Worm (Caenorhabditis elegans) whole organism, late embryonic: ENCODE results near the gene M163.11.

ENCODE experiments used
- C08G9.2 ChIP-seq: sonication (generic microtip); optimal IDR thresholded peaks from 2 replicates; lab custom pipeline; 2016; ENCODE audit warnings: mild to moderate bottlenecking, missing genetic modification characterization, moderate library complexity, missing compliant biosample characterization
- ceh-19 ChIP-seq: fragments of 200-800 bp; sonication (Bioruptor generic); optimal IDR thresholded peaks from 2 replicates; lab custom pipeline; 2018; ENCODE audit warnings: mild to moderate bottlenecking, missing genetic modification characterization, missing compliant biosample characterization
- ceh-2 ChIP-seq: sonication (generic microtip); optimal IDR thresholded peaks from 2 replicates; lab custom pipeline; 2016; ENCODE audit warnings: missing genotype, missing genetic modification characterization, missing compliant biosample characterization
- ceh-22 ChIP-seq: sonication (generic microtip); optimal IDR thresholded peaks from 2 replicates; lab custom pipeline; 2017; ENCODE audit warnings: missing biosample characterization, missing genetic modification characterization
- ceh-24 ChIP-seq: sonication (generic microtip); optimal IDR thresholded peaks from 2 replicates; lab custom pipeline; 2016; ENCODE audit warnings: mild to moderate bottlenecking, missing genetic modification characterization, missing compliant biosample characterization
- ceh-31 ChIP-seq: sonication (generic microtip); optimal IDR thresholded peaks from 2 replicates; lab custom pipeline; 2016; ENCODE audit warnings: missing genetic modification characterization, missing compliant biosample characterization
- ceh-45 ChIP-seq: fragments of 200-800 bp; sonication (Bioruptor generic); IDR thresholded peaks from 2 replicates; pipeline ENCODE4 v1.3.6; 2022; ENCODE audit warnings: missing genetic modification reagents, missing genetic modification characterization, missing compliant biosample characterization
- ceh-48 ChIP-seq: sonication (generic microtip); optimal IDR thresholded peaks from 2 replicates; lab custom pipeline; 2016; ENCODE audit warnings: missing genetic modification characterization, inconsistent platforms, missing compliant biosample characterization
- ceh-6 ChIP-seq: fragments of 200-800 bp; sonication (Bioruptor generic); optimal IDR thresholded peaks from 2 replicates; lab custom pipeline; 2018; ENCODE audit warnings: mild to moderate bottlenecking, missing genetic modification characterization, missing compliant biosample characterization
- ceh-9 ChIP-seq: sonication (generic microtip); optimal IDR thresholded peaks from 2 replicates; lab custom pipeline; 2016; ENCODE audit warnings: mild to moderate bottlenecking, missing genetic modification characterization, inconsistent platforms, missing compliant biosample characterization
- che-1 ChIP-seq: sonication (generic microtip); optimal IDR thresholded peaks from 2 replicates; lab custom pipeline; 2016; ENCODE audit warnings: mild to moderate bottlenecking, missing genetic modification characterization, missing compliant biosample characterization
- dmd-4 ChIP-seq: sonication (generic microtip); optimal IDR thresholded peaks from 2 replicates; lab custom pipeline; 2016; ENCODE audit warnings: borderline replicate concordance, missing genetic modification characterization, missing compliant biosample characterization
- dve-1 ChIP-seq: sonication (generic microtip); optimal IDR thresholded peaks from 2 replicates; lab custom pipeline; 2017; ENCODE audit warnings: antibody characterized with exemption, mild to moderate bottlenecking, missing genetic modification characterization, missing compliant biosample characterization
- elt-2 ChIP-seq: sonication (generic microtip); optimal IDR thresholded peaks from 2 replicates; lab custom pipeline; 2016; ENCODE audit warnings: missing genetic modification reagents, missing genetic modification characterization, missing compliant biosample characterization
- elt-4 ChIP-seq: sonication (generic microtip); optimal IDR thresholded peaks from 2 replicates; lab custom pipeline; 2016; ENCODE audit warnings: missing genetic modification characterization, missing compliant biosample characterization
- ets-4 ChIP-seq: sonication (generic microtip); optimal IDR thresholded peaks from 2 replicates; lab custom pipeline; 2016; ENCODE audit warnings: missing genetic modification characterization, missing compliant biosample characterization
- fax-1 ChIP-seq: sonication (generic microtip); optimal IDR thresholded peaks from 2 replicates; lab custom pipeline; 2016; ENCODE audit warnings: missing genotype, missing genetic modification characterization, missing compliant biosample characterization
- fkh-10 ChIP-seq: fragments of 150-350 bp; optimal IDR thresholded peaks from 2 replicates; lab custom pipeline; 2014; ENCODE audit warnings: missing biosample characterization, missing genetic modification reagents, missing genetic modification characterization
- fkh-6 ChIP-seq: sonication (generic microtip); optimal IDR thresholded peaks from 2 replicates; lab custom pipeline; 2016; ENCODE audit warnings: missing genetic modification characterization, missing compliant biosample characterization
- gmeb-2 ChIP-seq: sonication (generic microtip); optimal IDR thresholded peaks from 2 replicates; lab custom pipeline; 2016; ENCODE audit warnings: missing genetic modification characterization, inconsistent platforms, missing compliant biosample characterization
- hlh-13 ChIP-seq: fragments of 200-800 bp; sonication (Bioruptor generic); optimal IDR thresholded peaks from 2 replicates; lab custom pipeline; 2018; ENCODE audit warnings: mild to moderate bottlenecking, missing genetic modification characterization, missing compliant biosample characterization
- hlh-30 ChIP-seq: sonication (generic microtip); optimal IDR thresholded peaks from 2 replicates; lab custom pipeline; 2017; ENCODE audit warnings: antibody characterized with exemption, missing genetic modification characterization, missing compliant biosample characterization; ENCODE audit not compliant: insufficient read depth
- mec-3 ChIP-seq: sonication (generic microtip); optimal IDR thresholded peaks from 2 replicates; lab custom pipeline; 2016; ENCODE audit warnings: borderline replicate concordance, missing genetic modification characterization, missing compliant biosample characterization
- nfya-1 ChIP-seq: sonication (generic microtip); optimal IDR thresholded peaks from 2 replicates; lab custom pipeline; 2017; ENCODE audit warnings: missing genetic modification characterization, mild to moderate bottlenecking, missing compliant biosample characterization, antibody characterized with exemption, moderate library complexity
- nhr-11 ChIP-seq: fragments of 150-350 bp; optimal IDR thresholded peaks from 2 replicates; lab custom pipeline; 2014; ENCODE audit warnings: missing biosample characterization, missing genetic modification characterization
- nhr-232 ChIP-seq: sonication (generic microtip); optimal IDR thresholded peaks from 2 replicates; lab custom pipeline; 2016; ENCODE audit warnings: missing genetic modification characterization, missing compliant biosample characterization
- npax-4 ChIP-seq: sonication (generic microtip); optimal IDR thresholded peaks from 2 replicates; lab custom pipeline; 2016; ENCODE audit warnings: missing genetic modification characterization, missing compliant biosample characterization
- odd-2 ChIP-seq: sonication (generic microtip); optimal IDR thresholded peaks from 2 replicates; lab custom pipeline; 2017; ENCODE audit warnings: antibody characterized with exemption, mild to moderate bottlenecking, missing genetic modification characterization, missing compliant biosample characterization
- pag-3 ChIP-seq: sonication (generic microtip); optimal IDR thresholded peaks from 2 replicates; lab custom pipeline; 2016; ENCODE audit warnings: missing compliant biosample characterization, missing genetic modification characterization, borderline replicate concordance
- pat-9 ChIP-seq: fragments of 200-800 bp; sonication (Bioruptor generic); optimal IDR thresholded peaks from 2 replicates; lab custom pipeline; 2018; ENCODE audit warnings: mild to moderate bottlenecking, missing genetic modification characterization, moderate library complexity, missing compliant biosample characterization
- pax-1 ChIP-seq: fragments of 150-350 bp; optimal IDR thresholded peaks from 2 replicates; lab custom pipeline; 2014; ENCODE audit warnings: missing biosample characterization, missing genetic modification characterization
- ref-2 ChIP-seq: sonication (generic microtip); optimal IDR thresholded peaks from 2 replicates; lab custom pipeline; 2016; ENCODE audit warnings: missing genetic modification characterization, missing compliant biosample characterization
- rnt-1 ChIP-seq: sonication (generic microtip); optimal IDR thresholded peaks from 2 replicates; lab custom pipeline; 2016; ENCODE audit warnings: missing genetic modification characterization, missing compliant biosample characterization
- sdc-2 ChIP-seq: sonication (generic microtip); optimal IDR thresholded peaks from 2 replicates; lab custom pipeline; 2016; ENCODE audit warnings: missing genotype, missing genetic modification characterization, missing compliant biosample characterization
- sox-2 ChIP-seq: fragments of 200-800 bp; sonication (Bioruptor generic); IDR thresholded peaks from 2 replicates; pipeline ENCODE4 v1.3.6; 2022; ENCODE audit warnings: missing genetic modification reagents, missing genetic modification characterization, missing compliant biosample characterization
- sox-4 ChIP-seq: sonication (generic microtip); optimal IDR thresholded peaks from 2 replicates; lab custom pipeline; 2017; ENCODE audit warnings: mild to moderate bottlenecking, missing genetic modification characterization, inconsistent platforms, missing compliant biosample characterization
- syd-9 ChIP-seq: sonication (generic microtip); optimal IDR thresholded peaks from 2 replicates; lab custom pipeline; 2016; ENCODE audit warnings: mild to moderate bottlenecking, missing genetic modification characterization, moderate library complexity, missing compliant biosample characterization
- tbx-2 ChIP-seq: sonication (generic microtip); optimal IDR thresholded peaks from 2 replicates; lab custom pipeline; 2016; ENCODE audit warnings: missing genetic modification characterization, missing compliant biosample characterization
- ttx-3 ChIP-seq: sonication (generic microtip); optimal IDR thresholded peaks from 2 replicates; lab custom pipeline; 2016; ENCODE audit warnings: missing genetic modification reagents, missing genetic modification characterization, missing compliant biosample characterization
- unc-42 ChIP-seq: sonication (generic microtip); optimal IDR thresholded peaks from 2 replicates; lab custom pipeline; 2016; ENCODE audit warnings: missing genotype, missing genetic modification characterization, missing compliant biosample characterization
- unc-55 ChIP-seq: sonication (generic microtip); optimal IDR thresholded peaks from 2 replicates; lab custom pipeline; 2017; ENCODE audit warnings: missing biosample characterization, missing genetic modification reagents, missing genetic modification characterization
- unc-86 ChIP-seq: sonication (generic microtip); optimal IDR thresholded peaks from 2 replicates; lab custom pipeline; 2016; ENCODE audit warnings: missing genetic modification characterization, missing compliant biosample characterization
- zip-5 ChIP-seq: sonication (generic microtip); optimal IDR thresholded peaks from 2 replicates; lab custom pipeline; 2016; ENCODE audit warnings: missing genetic modification characterization, missing compliant biosample characterization
- ztf-16 ChIP-seq: sonication (generic microtip); optimal IDR thresholded peaks from 2 replicates; lab custom pipeline; 2017; ENCODE audit warnings: missing genetic modification characterization, missing compliant biosample characterization

The M163.11 gene

ce11 chrX:14486503-14486902 is 7.3 kb downstream of the M163.11 start:
- TF ChIP-seq tbx-2 (tag; lab: Kevin White, UChicago) (peak; percentile 94), ztf-16 (tag; lab: Kevin White, UChicago) (peak; percentile 11), syd-9 (tag; lab: Kevin White, UChicago) (no peak), ceh-31 (tag; lab: Kevin White, UChicago) (peak; percentile 76), ceh-22 (tag; lab: Kevin White, UChicago) (no peak), sdc-2 (tag; lab: Kevin White, UChicago) (peak; percentile 61), sox-2 (0 out of 2 replicates have a peak, but pooled peaks have one; percentile 7), ref-2 (peak; percentile 84), nfya-1 (tag; lab: Kevin White, UChicago) (peak; percentile 28), elt-2 (tag; lab: Kevin White, UChicago) (peak; percentile 7), pag-3 (tag; lab: Kevin White, UChicago) (no peak)

- no peak for TF ChIP-seq sdc-2 (tag; lab: Kevin White, UChicago)
- TF ChIP-seq ztf-16 (tag; lab: Kevin White, UChicago) = no peak
- peak; percentile 49 for TF ChIP-seq unc-42 (tag; lab: Kevin White, UChicago)
- no peak for TF ChIP-seq fkh-10 (GFP tag; lab: Kevin White, UChicago)
- TF ChIP-seq hlh-13 (GFP tag; lab: Kevin White, UChicago) = no peak
- TF ChIP-seq zip-5 = no peak
- no peak for TF ChIP-seq ceh-45
These were observed 8.2 kb downstream of the M163.11 start for ce11 chrX:14487333-14487732.

- no peak for TF ChIP-seq che-1 (tag; lab: Kevin White, UChicago)
- TF ChIP-seq odd-2 (tag; lab: Kevin White, UChicago) = no peak
- no peak for TF ChIP-seq rnt-1
- no peak for TF ChIP-seq ets-4 (tag; lab: Kevin White, UChicago)
- no peak for TF ChIP-seq pax-1 (tag; lab: Kevin White, UChicago)
- TF ChIP-seq gmeb-2 (tag; lab: Kevin White, UChicago) = no peak
- TF ChIP-seq fax-1 (tag; lab: Kevin White, UChicago) = no peak
- no peak for TF ChIP-seq unc-55 (GFP tag; lab: Kevin White, UChicago)
- TF ChIP-seq ceh-9 (tag; lab: Kevin White, UChicago) = no peak
These were observed 8.7 kb downstream of the M163.11 start for ce11 chrX:14487832-14488231.

- TF ChIP-seq tbx-2 (tag; lab: Kevin White, UChicago) (peak; percentile 43), pag-3 (tag; lab: Kevin White, UChicago) (no peak), fkh-6 (tag; lab: Kevin White, UChicago) (no peak), nhr-11 (no peak), ets-4 (tag; lab: Kevin White, UChicago) (no peak), ceh-19 (GFP tag; lab: Kevin White, UChicago) (peak; percentile 13), ceh-24 (no peak), gmeb-2 (tag; lab: Kevin White, UChicago) (no peak), dve-1 (tag; lab: Kevin White, UChicago) (peak; percentile 54), ceh-31 (tag; lab: Kevin White, UChicago) (peak; percentile 45), odd-2 (tag; lab: Kevin White, UChicago) (no peak), dmd-4 (no peak), hlh-30 (tag; lab: Kevin White, UChicago) (no peak), ceh-45 (0 out of 2 replicates have a peak, but pooled peaks have one; percentile 48), ceh-2 (no peak), ceh-9 (tag; lab: Kevin White, UChicago) (no peak), hlh-13 (GFP tag; lab: Kevin White, UChicago) (no peak), nhr-232 (tag; lab: Kevin White, UChicago) (no peak), syd-9 (tag; lab: Kevin White, UChicago) (no peak), ceh-6 (GFP tag; lab: Kevin White, UChicago) (no peak), sox-4 (no peak), unc-55 (GFP tag; lab: Kevin White, UChicago) (peak; percentile 75), nfya-1 (tag; lab: Kevin White, UChicago) (peak; percentile 73), zip-5 (no peak), pat-9 (tag; lab: Kevin White, UChicago) (no peak), ttx-3 (tag; lab: Kevin White, UChicago) (no peak), unc-86 (tag; lab: Kevin White, UChicago) (no peak), ceh-22 (tag; lab: Kevin White, UChicago) (no peak), mec-3 (tag; lab: Kevin White, UChicago) (no peak), npax-4 (no peak), elt-4 (no peak), C08G9.2 (no peak), ztf-16 (tag; lab: Kevin White, UChicago) (no peak), che-1 (tag; lab: Kevin White, UChicago) (no peak), ceh-48 (tag; lab: Kevin White, UChicago) (no peak)
These were observed 10.8 kb downstream of the M163.11 start, which contains the start of gene his-24 for ce11 chrX:14489945-14490344. Gene his-24, plus strand, starts transcription at chrX:14490094.
